Fruit fly (Drosophila melanogaster) whole organism, wandering third instar larva: ENCODE measurements around the gene pon.

Experiments used
- dl ChIP-seq, 2 experiments: fragments of 175-275, 200-275 bp in 1 of 2; fragments of 200-275 bp in 1 of 2; sonication (Bioruptor generic); optimal IDR thresholded peaks; lab custom pipeline; 2018; ENCODE audit warnings: mild to moderate bottlenecking in 2 of 2, missing biosample characterization in 2 of 2, missing genetic modification characterization in 2 of 2, moderate library complexity in 2 of 2; ENCODE audit not compliant: partially characterized antibody in 2 of 2, insufficient read depth in 1 of 2
- dsf ChIP-seq: sonication (Bioruptor generic); optimal IDR thresholded peaks from 2 replicates; lab custom pipeline; 2016; ENCODE audit warnings: missing biosample characterization, missing genetic modification characterization, borderline replicate concordance
- jim ChIP-seq: fragments of 175-275, 200-325 bp; sonication (Bioruptor generic); optimal IDR thresholded peaks from 2 replicates; lab custom pipeline; 2016; ENCODE audit warnings: missing biosample characterization, mild to moderate bottlenecking, missing genetic modification characterization
- usp ChIP-seq: fragments of >200 bp; optimal IDR thresholded peaks from 2 replicates; lab custom pipeline; 2017; ENCODE audit warnings: missing biosample characterization, missing genetic modification characterization

DNA sequence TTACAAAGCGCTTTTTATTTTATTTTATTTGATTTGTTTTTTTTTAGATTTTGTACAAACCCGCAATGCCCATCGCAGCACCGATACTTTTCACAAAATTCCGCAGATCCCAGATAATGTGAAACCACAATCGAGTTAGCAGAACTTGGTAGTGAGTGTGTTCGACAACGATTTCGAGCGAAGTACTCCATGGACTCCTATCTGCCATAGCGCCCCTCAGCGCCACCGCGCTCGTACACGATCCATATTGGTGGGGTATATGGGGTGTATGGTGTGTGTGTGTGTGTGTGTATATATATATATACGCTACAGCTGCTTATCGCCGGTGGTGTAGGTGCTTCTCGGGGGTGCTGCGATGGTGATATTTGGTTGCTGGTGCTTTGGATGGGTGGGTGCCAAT is 23.7 kb upstream of the pon start:
- TF ChIP-seq jim (GFP tag; lab: Kevin White, UChicago) (no peak), usp (GFP tag; lab: Kevin White, UChicago) (no peak), dsf (GFP tag; lab: Kevin White, UChicago) (no peak), dl (GFP tag; optimal IDR thresholded peaks at IDR 0.05; lab: Kevin White, UChicago; ENCODE audit: insufficient read depth in 1 of 2, partially characterized antibody in 2 of 2) (no peak)
